Worm (Caenorhabditis elegans): ENCODE results near the gene ZK1067.4.

The ZK1067.4 gene

ce11 chrII:9242804-9243203 lies 32.6 kb downstream of the ZK1067.4 start (continued):
- TF ChIP-seq nhr-47 (tag; optimal IDR thresholded peaks at IDR 0.05), result peak; percentile 65
- no peak for TF ChIP-seq nhr-28 (tag; optimal IDR thresholded peaks at IDR 0.05)
- no peak for TF ChIP-seq unc-98 (GFP tag; IDR thresholded peaks at IDR 0.05)
- peak; percentile 88 to 95 (median 93) for TF ChIP-seq dpl-1 (GFP tag; optimal IDR thresholded peaks at IDR 0.05)
- TF ChIP-seq mep-1 (tag; optimal IDR thresholded peaks at IDR 0.05), result peak; percentile 68
- TF ChIP-seq lsy-2 (tag; optimal IDR thresholded peaks at IDR 0.05), result peak; percentile 72 to 79
- TF ChIP-seq pqm-1 (tag; optimal IDR thresholded peaks at IDR 0.05), result no peak

- TF ChIP-seq zag-1 (tag; optimal IDR thresholded peaks at IDR 0.05), result no peak
- no peak for TF ChIP-seq rnt-1 (tag; optimal IDR thresholded peaks at IDR 0.05)
- no peak for TF ChIP-seq C04F5.9 (tag; optimal IDR thresholded peaks at IDR 0.05)
- no peak for TF ChIP-seq isw-1 (GFP tag; IDR thresholded peaks at IDR 0.05)
- TF ChIP-seq skn-1 (tag; optimal IDR thresholded peaks at IDR 0.05), result no peak
- TF ChIP-seq ztf-11 (tag; optimal IDR thresholded peaks at IDR 0.05), result no peak
- no peak for TF ChIP-seq ets-5 (GFP tag; IDR thresholded peaks at IDR 0.05)
- TF ChIP-seq nhr-90 (tag; optimal IDR thresholded peaks at IDR 0.05; ENCODE audit: poor library complexity), result no peak
- TF ChIP-seq nhr-47 (tag; optimal IDR thresholded peaks at IDR 0.05), result no peak
- TF ChIP-seq sox-4 (tag; optimal IDR thresholded peaks at IDR 0.05), result no peak
- TF ChIP-seq nhr-237 (tag; optimal IDR thresholded peaks at IDR 0.05), result no peak
- no peak for TF ChIP-seq fkh-10 (GFP tag; optimal IDR thresholded peaks at IDR 0.05)
- TF ChIP-seq Y116A8C.19 (tag; optimal IDR thresholded peaks at IDR 0.05; ENCODE audit: borderline replicate concordance), result no peak
- TF ChIP-seq egl-13 (tag; optimal IDR thresholded peaks at IDR 0.05), result no peak
- TF ChIP-seq pax-3 (tag; optimal IDR thresholded peaks at IDR 0.05), result no peak
- no peak for TF ChIP-seq nhr-28 (tag; optimal IDR thresholded peaks at IDR 0.05)
- no peak for TF ChIP-seq nhr-77 (tag; optimal IDR thresholded peaks at IDR 0.05)
- no peak for TF ChIP-seq aly-2 (tag; optimal IDR thresholded peaks at IDR 0.05)
- TF ChIP-seq lin-14 (GFP tag; optimal IDR thresholded peaks at IDR 0.05), result no peak
Observed at ce11 chrII:9246648-9247047, 36.5 kb downstream of the ZK1067.4 start, which contains the start of gene T26C5.5. T26C5.5 (minus strand) TSS chrII:9246748.

- no peak for TF ChIP-seq C34B4.2 (tag; optimal IDR thresholded peaks at IDR 0.05)
- TF ChIP-seq snpc-4 (tag; optimal IDR thresholded peaks at IDR 0.05), result no peak
- no peak for TF ChIP-seq ces-1 (GFP tag; optimal IDR thresholded peaks at IDR 0.05)
- TF ChIP-seq ztf-4 (tag; optimal IDR thresholded peaks at IDR 0.05), result no peak
- no peak for TF ChIP-seq nhr-19 (GFP tag; conservative IDR thresholded peaks at IDR 0.05)
Observed at ce11 chrII:9250422-9250821, 40.2 kb downstream of the ZK1067.4 start, which contains the start of gene T26C5.4. T26C5.4 (minus strand) TSS chrII:9250522.

ce11 chrII:9251529-9251928 lies 41.4 kb downstream of the ZK1067.4 start:
- TF ChIP-seq blmp-1 (tag; optimal IDR thresholded peaks at IDR 0.05) (peak; percentile 77), nhr-85 (tag) (peak; percentile 81), ceh-82 (tag; optimal IDR thresholded peaks at IDR 0.05) (no peak)

- TF ChIP-seq isw-1 (GFP tag; IDR thresholded peaks at IDR 0.05) (no peak), pag-3 (tag; optimal IDR thresholded peaks at IDR 0.05; ENCODE audit: borderline replicate concordance, insufficient read depth) (no peak)
Observed at ce11 chrII:9254187-9254586, 44.0 kb downstream of the ZK1067.4 start, which contains the start of gene nlp-82. nlp-82 (minus strand) TSS chrII:9254287.

ce11 chrII:9258034-9258556 lies 47.9 kb downstream of the ZK1067.4 start:
- TF ChIP-seq blmp-1 (tag; optimal IDR thresholded peaks at IDR 0.05), result peak; percentile 41
- TF ChIP-seq tlp-1 (tag; optimal IDR thresholded peaks at IDR 0.05), result no peak
- no peak for TF ChIP-seq ceh-82 (tag; optimal IDR thresholded peaks at IDR 0.05)
- peak; percentile 45 for TF ChIP-seq dsc-1 (tag; optimal IDR thresholded peaks at IDR 0.05)
- no peak for TF ChIP-seq elt-2 (tag; optimal IDR thresholded peaks at IDR 0.05)
- TF ChIP-seq efl-1 (optimal IDR thresholded peaks at IDR 0.05), result no peak
- TF ChIP-seq efl-1 (GFP tag; optimal IDR thresholded peaks at IDR 0.05 in 1 of 2), result peak in 1 of 2 experiments; percentile 33
